Fruit fly (Drosophila melanogaster) whole organism, embryonic: ENCODE data around the gene Chd64.
A peak's percentile ranks its signal among the peaks of the same experiment; 100 is the strongest.

Experiments used
- Abd-B ChIP-seq: fragments of 200-800 bp; sonication (Bioruptor generic); optimal IDR thresholded peaks from 2 replicates; lab custom pipeline; 2018; ENCODE audit warnings: missing biosample characterization, mild to moderate bottlenecking, missing genetic modification characterization, moderate library complexity
- BEAF-32 ChIP-seq: fragments of 200-800 bp; sonication (Bioruptor generic); optimal IDR thresholded peaks from 3 replicates; lab custom pipeline; 2017; ENCODE audit warnings: missing biosample characterization, missing genetic modification characterization, mild to moderate bottlenecking, moderate library complexity, missing genetic modification reagents
- Bteb2 ChIP-seq: fragments of 200-800 bp; sonication (Bioruptor generic); optimal IDR thresholded peaks from 2 replicates; lab custom pipeline; 2016; ENCODE audit warnings: missing biosample characterization, missing genetic modification characterization
- CG10979 ChIP-seq: fragments of 200-800 bp; sonication (Bioruptor generic); optimal IDR thresholded peaks from 2 replicates; lab custom pipeline; 2018; ENCODE audit warnings: missing biosample characterization, mild to moderate bottlenecking, missing genetic modification characterization, moderate library complexity
- CG12391 ChIP-seq: fragments of 200-800 bp; sonication (Bioruptor generic); optimal IDR thresholded peaks from 3 replicates; lab custom pipeline; 2018; ENCODE audit warnings: missing biosample characterization, mild to moderate bottlenecking, missing genetic modification characterization, moderate library complexity
- CG13424 ChIP-seq: fragments of 200-800 bp; sonication (Bioruptor generic); optimal IDR thresholded peaks from 2 replicates; lab custom pipeline; 2019; ENCODE audit warnings: missing biosample characterization, mild to moderate bottlenecking, missing genetic modification characterization, moderate library complexity
- CG13894 ChIP-seq: fragments of 200-800 bp; sonication (Bioruptor generic); optimal IDR thresholded peaks from 3 replicates; lab custom pipeline; 2018; ENCODE audit warnings: missing biosample characterization, mild to moderate bottlenecking, missing genetic modification characterization, moderate library complexity
- CG14667 ChIP-seq: fragments of 200-800 bp; sonication (Bioruptor generic); IDR thresholded peaks from 2 replicates; pipeline ENCODE4 v1.3.6; 2022; ENCODE audit warnings: missing biosample characterization, missing genetic modification characterization
- CG15479 ChIP-seq: fragments of 200-800 bp; sonication (Bioruptor generic); optimal IDR thresholded peaks from 3 replicates; lab custom pipeline; 2019; ENCODE audit warnings: missing biosample characterization, mild to moderate bottlenecking, missing genetic modification characterization, moderate library complexity
- CG2120 ChIP-seq: fragments of 200-800 bp; sonication (Bioruptor generic); optimal IDR thresholded peaks from 3 replicates; lab custom pipeline; 2016; ENCODE audit warnings: missing biosample characterization, missing genetic modification characterization
- CG31365 ChIP-seq: fragments of 200-800 bp; sonication (Bioruptor generic); optimal IDR thresholded peaks from 2 replicates; lab custom pipeline; 2018; ENCODE audit warnings: missing biosample characterization, mild to moderate bottlenecking, missing genetic modification characterization
- CG33557 ChIP-seq: fragments of 200-800 bp; sonication (Bioruptor generic); optimal IDR thresholded peaks from 2 replicates; lab custom pipeline; 2019; ENCODE audit warnings: missing biosample characterization, mild to moderate bottlenecking, missing genetic modification characterization, moderate library complexity
- CG6654 ChIP-seq: fragments of 200-800 bp; sonication (Bioruptor generic); optimal IDR thresholded peaks from 2 replicates; lab custom pipeline; 2017; ENCODE audit warnings: missing biosample characterization, mild to moderate bottlenecking, missing genetic modification characterization
- CG8359 ChIP-seq: fragments of 200-800 bp; sonication (Bioruptor generic); optimal IDR thresholded peaks from 2 replicates; lab custom pipeline; 2017; ENCODE audit warnings: missing biosample characterization, mild to moderate bottlenecking, missing genetic modification characterization, borderline replicate concordance
- CG8944 ChIP-seq: fragments of 200-800 bp; sonication (Bioruptor generic); optimal IDR thresholded peaks from 3 replicates; lab custom pipeline; 2016; ENCODE audit warnings: missing biosample characterization, missing genetic modification characterization
- CG9727 ChIP-seq: fragments of 200-800 bp; sonication (Bioruptor generic); optimal IDR thresholded peaks from 3 replicates; lab custom pipeline; 2017; ENCODE audit warnings: missing biosample characterization, mild to moderate bottlenecking, missing genetic modification characterization
- CG9932 ChIP-seq: fragments of 200-800 bp; sonication (Bioruptor generic); IDR thresholded peaks from 2 replicates; pipeline ENCODE4 v1.3.6; 2022; ENCODE audit warnings: missing biosample characterization, missing genetic modification characterization
- CTCF ChIP-seq: fragments of 200-800 bp; sonication (Bioruptor generic); optimal IDR thresholded peaks from 2 replicates; lab custom pipeline; 2017; ENCODE audit warnings: missing biosample characterization, mild to moderate bottlenecking, missing genetic modification characterization, moderate library complexity
- Dip2 ChIP-seq: fragments of 200-800 bp; sonication (Bioruptor generic); IDR thresholded peaks from 2 replicates; pipeline ENCODE4 v1.3.6; 2022; ENCODE audit warnings: missing biosample characterization, missing genetic modification characterization
- Ets97D ChIP-seq: fragments of 200-800 bp; sonication (Bioruptor generic); optimal IDR thresholded peaks from 3 replicates; lab custom pipeline; 2016; ENCODE audit warnings: missing biosample characterization, missing genetic modification characterization
- Gsc ChIP-seq: fragments of 200-800 bp; sonication (Bioruptor generic); IDR thresholded peaks from 2 replicates; pipeline ENCODE4 v1.3.6; 2022; ENCODE audit warnings: missing biosample characterization, missing genetic modification characterization
- H15 ChIP-seq: fragments of 200-800 bp; sonication (Bioruptor generic); IDR thresholded peaks from 3 replicates; pipeline ENCODE4 v1.3.6; 2022; ENCODE audit warnings: missing biosample characterization, missing genetic modification characterization
- Hr39 ChIP-seq: fragments of >200 bp; optimal IDR thresholded peaks from 2 replicates; lab custom pipeline; 2017
- Jarid2 ChIP-seq: fragments of 200-800 bp; sonication (Bioruptor generic); optimal IDR thresholded peaks from 3 replicates; lab custom pipeline; 2017; ENCODE audit warnings: mild to moderate bottlenecking, missing biosample characterization, missing genetic modification reagents, missing genetic modification characterization
- MESR4 ChIP-seq: fragments of 200-800 bp; sonication (Bioruptor generic); optimal IDR thresholded peaks from 2 replicates; lab custom pipeline; 2018; ENCODE audit warnings: missing biosample characterization, mild to moderate bottlenecking, missing genetic modification characterization, moderate library complexity
- Med ChIP-seq: fragments of 200-800 bp; sonication (Bioruptor generic); peaks from one replicate; lab custom pipeline; 2016; ENCODE audit warnings: missing biosample characterization, missing genetic modification characterization, mild to moderate bottlenecking, inconsistent platforms, moderate library complexity
- NC2α ChIP-seq: fragments of 200-800 bp; sonication (Bioruptor generic); optimal IDR thresholded peaks from 2 replicates; lab custom pipeline; 2016; ENCODE audit warnings: missing biosample characterization, missing genetic modification characterization
- Optix ChIP-seq: fragments of 200-800 bp; sonication (Bioruptor generic); IDR thresholded peaks from 3 replicates; pipeline ENCODE4 v1.3.6; 2022; ENCODE audit warnings: missing biosample characterization, missing genetic modification characterization
- amos ChIP-seq: fragments of 200-800 bp; sonication (Bioruptor generic); IDR thresholded peaks from 2 replicates; pipeline ENCODE4 v1.3.6; 2022; ENCODE audit warnings: missing biosample characterization, missing genetic modification characterization; ENCODE audit not compliant: partially characterized antibody
- ase ChIP-seq: fragments of 200-800 bp; sonication (Bioruptor generic); IDR thresholded peaks from 3 replicates; pipeline ENCODE4 v1.3.6; 2022; ENCODE audit warnings: missing biosample characterization, missing genetic modification characterization
- chinmo ChIP-seq: fragments of 200-800 bp; sonication (Bioruptor generic); IDR thresholded peaks from 4 replicates; pipeline ENCODE4 v1.3.6; 2022; ENCODE audit warnings: missing biosample characterization, missing genetic modification characterization; ENCODE audit not compliant: partially characterized antibody
- chn ChIP-seq: fragments of 200-800 bp; sonication (Bioruptor generic); optimal IDR thresholded peaks from 2 replicates; lab custom pipeline; 2016; ENCODE audit warnings: missing biosample characterization, missing genetic modification characterization
- crp ChIP-seq, 2 experiments: fragments of 200-800 bp; sonication (Bioruptor generic); optimal IDR thresholded peaks; 2 replicates in 1 of 2; 3 replicates in 1 of 2; lab custom pipeline; 2017; ENCODE audit warnings: missing biosample characterization in 2 of 2, missing genetic modification characterization in 2 of 2, mild to moderate bottlenecking in 1 of 2, moderate library complexity in 1 of 2
- danr ChIP-seq: fragments of 200-800 bp; sonication (Bioruptor generic); IDR thresholded peaks from 2 replicates; pipeline ENCODE4 v1.3.6; 2022; ENCODE audit warnings: missing biosample characterization, missing genetic modification characterization
- dm ChIP-seq: fragments of 200-800 bp; sonication (Bioruptor generic); optimal IDR thresholded peaks from 3 replicates; lab custom pipeline; 2016; ENCODE audit warnings: missing biosample characterization, missing genetic modification characterization
- dmrt99B ChIP-seq: fragments of 200-800 bp; sonication (Bioruptor generic); optimal IDR thresholded peaks from 2 replicates; lab custom pipeline; 2018; ENCODE audit warnings: missing biosample characterization, mild to moderate bottlenecking, missing genetic modification characterization, moderate library complexity
- fd96Cb ChIP-seq: fragments of 200-800 bp; sonication (Bioruptor generic); optimal IDR thresholded peaks from 2 replicates; lab custom pipeline; 2018; ENCODE audit warnings: missing biosample characterization, mild to moderate bottlenecking, missing genetic modification characterization, moderate library complexity
- fru ChIP-seq: fragments of >200 bp; optimal IDR thresholded peaks from 2 replicates; lab custom pipeline; 2017
- grn ChIP-seq: fragments of 200-800 bp; sonication (Bioruptor generic); optimal IDR thresholded peaks from 3 replicates; lab custom pipeline; 2017; ENCODE audit warnings: missing biosample characterization, missing genetic modification characterization
- her ChIP-seq: fragments of 200-800 bp; sonication (Bioruptor generic); optimal IDR thresholded peaks from 2 replicates; lab custom pipeline; 2016; ENCODE audit warnings: missing biosample characterization, missing genetic modification characterization
- lola ChIP-seq, 3 experiments: fragments of >200 bp in 2 of 3; fragments of 200-800 bp in 1 of 3; sonication (Bioruptor generic) in 1 of 3; optimal IDR thresholded peaks; 2 replicates each; lab custom pipeline; 2017 to 2019; ENCODE audit warnings: missing biosample characterization in 3 of 3, missing genetic modification characterization in 3 of 3, mild to moderate bottlenecking in 1 of 3, moderate library complexity in 1 of 3
- onecut ChIP-seq: fragments of 200-800 bp; sonication (Bioruptor generic); IDR thresholded peaks from 2 replicates; pipeline ENCODE4 v1.3.6; 2022; ENCODE audit warnings: missing biosample characterization, missing genetic modification characterization
- prd ChIP-seq, 3 experiments: fragments of >200 bp in 2 of 3; fragments of 200-800 bp in 1 of 3; sonication (Bioruptor generic) in 1 of 3; optimal IDR thresholded peaks in 2 of 3; IDR thresholded peaks in 1 of 3; 2 replicates in 2 of 3; 3 replicates in 1 of 3; pipeline versions ENCODE4 v1.3.6 to Lab custom; 2017 to 2022; ENCODE audit warnings: missing biosample characterization in 1 of 3, missing genetic modification characterization in 1 of 3
- sc ChIP-seq, 3 experiments: fragments of >200 bp in 2 of 3; fragments of 200-800 bp in 1 of 3; sonication (Bioruptor generic) in 1 of 3; optimal IDR thresholded peaks; 2 replicates in 2 of 3; 3 replicates in 1 of 3; lab custom pipeline; 2017; ENCODE audit warnings: mild to moderate bottlenecking in 1 of 3, missing biosample characterization in 1 of 3, missing genetic modification characterization in 1 of 3, missing genetic modification reagents in 1 of 3
- sqz ChIP-seq: fragments of 200-800 bp; sonication (Bioruptor generic); optimal IDR thresholded peaks from 3 replicates; lab custom pipeline; 2018; ENCODE audit warnings: missing biosample characterization, mild to moderate bottlenecking, missing genetic modification characterization
- toy ChIP-seq: fragments of 200-800 bp; sonication (Bioruptor generic); IDR thresholded peaks from 2 replicates; pipeline ENCODE4 v1.3.6; 2022; ENCODE audit warnings: missing biosample characterization, missing genetic modification characterization
- trh ChIP-seq: fragments of 200-800 bp; sonication (Bioruptor generic); optimal IDR thresholded peaks from 2 replicates; lab custom pipeline; 2016; ENCODE audit warnings: missing biosample characterization, missing genetic modification characterization
- vvl ChIP-seq: fragments of 200-800 bp; sonication (Bioruptor generic); IDR thresholded peaks from 2 replicates; pipeline ENCODE4 v1.3.6; 2022; ENCODE audit warnings: missing biosample characterization, missing genetic modification characterization
- wdn ChIP-seq: fragments of 200-800 bp; sonication (Bioruptor generic); IDR thresholded peaks from 2 replicates; pipeline ENCODE4 v1.3.6; 2022; ENCODE audit warnings: missing biosample characterization, missing genetic modification characterization
- wor ChIP-seq: fragments of 200-800 bp; sonication (Bioruptor generic); IDR thresholded peaks from 2 replicates; pipeline ENCODE4 v1.3.6; 2022; ENCODE audit warnings: missing biosample characterization, missing genetic modification characterization
- zen ChIP-seq: fragments of 200-800 bp; sonication (Bioruptor generic); optimal IDR thresholded peaks from 3 replicates; lab custom pipeline; 2018; ENCODE audit warnings: missing biosample characterization, mild to moderate bottlenecking, missing genetic modification characterization, moderate library complexity

The Chd64 gene

DNA sequence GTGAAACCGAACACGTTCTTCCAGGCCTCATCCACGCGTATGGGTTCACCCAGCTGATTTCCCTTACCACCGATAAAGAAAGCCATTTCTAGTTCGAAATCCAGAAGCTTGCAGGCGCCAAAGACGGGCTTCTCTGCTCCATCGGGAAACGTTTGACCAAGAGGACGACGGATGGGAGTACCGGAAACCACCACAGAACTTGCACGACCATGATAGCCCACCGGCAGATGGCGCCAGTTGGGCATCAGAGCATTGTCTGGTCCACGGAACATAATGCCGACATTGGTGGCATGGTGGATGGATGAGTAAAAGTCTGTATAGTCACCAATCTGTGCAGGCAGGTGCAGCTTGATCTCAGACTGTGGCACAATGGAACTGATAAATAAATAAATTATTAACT lies 49.5 kb downstream of the Chd64 start:
- no peak for TF ChIP-seq prd (optimal IDR thresholded peaks at IDR 0.05; lab: Kevin White, UChicago)
- no peak for TF ChIP-seq prd (GFP tag; IDR thresholded peaks at IDR 0.05; lab: Robert Waterston, UW)
- no peak for TF ChIP-seq danr (GFP tag; lab: Robert Waterston, UW)
- no peak for TF ChIP-seq sc (optimal IDR thresholded peaks at IDR 0.05; lab: Kevin White, UChicago)
- TF ChIP-seq sc (GFP tag; optimal IDR thresholded peaks at IDR 0.05; lab: Kevin White, UChicago) = no peak
- TF ChIP-seq CG8944 (GFP tag; lab: Kevin White, UChicago) = no peak
- no peak for TF ChIP-seq CG9932
- TF ChIP-seq trh (GFP tag; lab: Kevin White, UChicago) = no peak
- TF ChIP-seq CG13424 (tag; lab: Kevin White, UChicago) = no peak
- no peak for TF ChIP-seq CG14667 (GFP tag; lab: Robert Waterston, UW)
- no peak for TF ChIP-seq Gsc (GFP tag; lab: Robert Waterston, UW)
- TF ChIP-seq Abd-B (GFP tag; lab: Kevin White, UChicago) = no peak
- no peak for TF ChIP-seq CG9727
- 0 out of 4 replicates have a peak, but pooled peaks have one; percentile 14 for TF ChIP-seq chinmo (GFP tag; lab: Robert Waterston, UW)
- TF ChIP-seq Med = peak; percentile 72
- TF ChIP-seq onecut (GFP tag; lab: Robert Waterston, UW) = no peak
- no peak for TF ChIP-seq CG6654 (GFP tag; lab: Kevin White, UChicago)
- no peak for TF ChIP-seq fru (lab: Kevin White, UChicago)
- TF ChIP-seq zen (tag; lab: Kevin White, UChicago) = no peak
- TF ChIP-seq toy (GFP tag; lab: Robert Waterston, UW) = no peak
- peak; percentile 30 for TF ChIP-seq CG13894 (tag; lab: Kevin White, UChicago)
- no peak for TF ChIP-seq wdn (GFP tag; lab: Robert Waterston, UW)
- no peak for TF ChIP-seq dmrt99B (tag; lab: Kevin White, UChicago)
- no peak for TF ChIP-seq CG15479 (GFP tag; lab: Kevin White, UChicago)
- peak; percentile 84 for TF ChIP-seq Dip2 (GFP tag; lab: Robert Waterston, UW)
- no peak for TF ChIP-seq NC2α (GFP tag; lab: Kevin White, UChicago)
- TF ChIP-seq CTCF (GFP tag; lab: Kevin White, UChicago) = peak; percentile 89
- TF ChIP-seq H15 (GFP tag; lab: Robert Waterston, UW) = 0 out of 3 replicates have a peak, but pooled peaks have one; percentile 17
- no peak for TF ChIP-seq crp (GFP tag; optimal IDR thresholded peaks at IDR 0.05; lab: Kevin White, UChicago)
- TF ChIP-seq Jarid2 = no peak
- TF ChIP-seq wor = no peak
- no peak for TF ChIP-seq her (GFP tag; lab: Kevin White, UChicago)
- TF ChIP-seq amos = no peak; the same call in 1 of the 2 replicates
- TF ChIP-seq vvl (GFP tag; lab: Robert Waterston, UW) = no peak
- TF ChIP-seq, all 482 proteins: peak for 6

DNA sequence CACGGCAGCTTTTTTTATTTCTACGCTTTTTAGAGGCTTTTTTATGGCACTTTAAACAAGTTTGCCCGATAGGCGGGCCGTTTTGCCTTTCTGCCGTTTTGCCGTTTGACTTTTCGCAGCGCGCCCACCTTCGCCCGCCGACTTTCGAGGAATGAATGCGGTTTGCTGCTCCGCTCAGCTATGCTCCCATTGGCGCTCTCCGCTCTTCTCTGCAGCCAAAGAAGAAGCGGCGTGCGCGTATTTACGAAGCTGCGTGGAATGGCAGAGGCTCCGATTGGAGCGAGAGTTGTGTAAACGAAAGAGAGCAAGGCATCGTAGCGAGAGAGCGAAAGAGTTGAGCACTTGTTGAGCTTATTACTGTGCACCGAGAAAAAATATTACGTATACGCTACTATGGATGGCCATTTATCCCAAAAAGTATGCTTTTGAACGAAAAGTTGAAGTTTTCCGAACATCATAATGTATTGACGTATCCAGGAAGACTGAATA lies 50.6 kb downstream of the Chd64 start, which contains the start of gene wit:
Gene wit, minus strand, starts transcription at position 157 of the 489 bp plus-strand sequence.
- TF ChIP-seq sqz (GFP tag; lab: Kevin White, UChicago) (peak; percentile 53), CG12391 (tag; lab: Kevin White, UChicago) (no peak), CG31365 (no peak), fd96Cb (tag; lab: Kevin White, UChicago) (no peak), CG2120 (GFP tag; lab: Kevin White, UChicago) (peak; percentile 58), BEAF-32 (GFP tag; lab: Kevin White, UChicago) (no peak), grn (GFP tag; lab: Kevin White, UChicago) (no peak), CG33557 (GFP tag; lab: Kevin White, UChicago) (no peak), CTCF (GFP tag; lab: Kevin White, UChicago) (no peak), Optix (GFP tag; lab: Robert Waterston, UW) (no peak), CG8359 (no peak), Bteb2 (no peak), CG10979 (tag; lab: Kevin White, UChicago) (no peak), lola (GFP tag; optimal IDR thresholded peaks at IDR 0.05; lab: Kevin White, UChicago) (no peak), Hr39 (lab: Kevin White, UChicago) (no peak), MESR4 (GFP tag; lab: Kevin White, UChicago) (no peak), chn (GFP tag; lab: Kevin White, UChicago) (no peak), ase (GFP tag; lab: Robert Waterston, UW) (no peak), Ets97D (GFP tag; lab: Kevin White, UChicago) (no peak), dm (GFP tag; lab: Kevin White, UChicago) (no peak)
